Fruit fly (Drosophila melanogaster) S2 (cell line): Measurements from ENCODE around the gene mad2.

Experiments
- CG8478 ChIP-seq: fragments of >200 bp; optimal IDR thresholded peaks from 2 replicates; lab custom pipeline; 2018
- CTCF ChIP-seq, 2 experiments: fragments of >200 bp; optimal IDR thresholded peaks; 2 replicates each; lab custom pipeline; 2018

Gene mad2

dm6 chr3L:5809201-5809584 lies 3.7 kb downstream of the mad2 start:
- no peak for TF ChIP-seq CTCF (optimal IDR thresholded peaks at IDR 0.05; lab: Kevin White, UChicago)
- no peak for TF ChIP-seq CG8478 (lab: Kevin White, UChicago)

dm6 chr3L:5808540-5809200 lies 4.2 kb downstream of the mad2 start:
- TF ChIP-seq CG8478 (lab: Kevin White, UChicago) (no peak), CTCF (optimal IDR thresholded peaks at IDR 0.05; lab: Kevin White, UChicago) (no peak)

dm6 chr3L:5808101-5808433 lies 4.8 kb downstream of the mad2 start:
- no peak for TF ChIP-seq CTCF (optimal IDR thresholded peaks at IDR 0.05; lab: Kevin White, UChicago)
- no peak for TF ChIP-seq CG8478 (lab: Kevin White, UChicago)

dm6 chr3L:5807370-5808100 lies 5.4 kb downstream of the mad2 start:
- TF ChIP-seq CTCF (optimal IDR thresholded peaks at IDR 0.05; lab: Kevin White, UChicago) (no peak), CG8478 (lab: Kevin White, UChicago) (no peak)

- no peak for TF ChIP-seq CG8478 (lab: Kevin White, UChicago)
- TF ChIP-seq CTCF (optimal IDR thresholded peaks at IDR 0.05; lab: Kevin White, UChicago) = no peak
Measured at dm6 chr3L:5802733-5803132, 10.2 kb downstream of the mad2 start, which contains the start of gene CG42272. Gene CG42272, plus strand, starts transcription at chr3L:5803033.

- no peak for TF ChIP-seq CTCF (optimal IDR thresholded peaks at IDR 0.05; lab: Kevin White, UChicago)
- no peak for TF ChIP-seq CG8478 (lab: Kevin White, UChicago)
Measured at dm6 chr3L:5802063-5802531, 10.8 kb downstream of the mad2 start.

- TF ChIP-seq CG8478 (lab: Kevin White, UChicago) (no peak), CTCF (optimal IDR thresholded peaks at IDR 0.05; lab: Kevin White, UChicago) (no peak)
Measured at dm6 chr3L:5797274-5797673, 15.6 kb downstream of the mad2 start.

dm6 chr3L:5796493-5796998 lies 16.3 kb downstream of the mad2 start, which contains the start of gene Tektin-C:
Gene Tektin-C, minus strand, starts transcription at chr3L:5796543.
- TF ChIP-seq CG8478 (lab: Kevin White, UChicago) = no peak
- no peak for TF ChIP-seq CTCF (optimal IDR thresholded peaks at IDR 0.05; lab: Kevin White, UChicago)

- TF ChIP-seq CTCF (optimal IDR thresholded peaks at IDR 0.05; lab: Kevin White, UChicago) (peak in 1 of 2 experiments; percentile 16), CG8478 (lab: Kevin White, UChicago) (no peak)
Measured at dm6 chr3L:5793967-5794366, 18.9 kb downstream of the mad2 start, which contains the start of gene Bre1. Gene Bre1, minus strand, starts transcription at chr3L:5794192.

- no peak for TF ChIP-seq CTCF (optimal IDR thresholded peaks at IDR 0.05; lab: Kevin White, UChicago)
- no peak for TF ChIP-seq CG8478 (lab: Kevin White, UChicago)
Measured at dm6 chr3L:5789663-5790062, 23.2 kb downstream of the mad2 start.

- no peak for TF ChIP-seq CTCF (optimal IDR thresholded peaks at IDR 0.05; lab: Kevin White, UChicago)
- TF ChIP-seq CG8478 (lab: Kevin White, UChicago) = no peak
Measured at dm6 chr3L:5788823-5789222, 24.1 kb downstream of the mad2 start.

dm6 chr3L:5787476-5787875 lies 25.4 kb downstream of the mad2 start:
- TF ChIP-seq CG8478 (lab: Kevin White, UChicago) (no peak), CTCF (optimal IDR thresholded peaks at IDR 0.05; lab: Kevin White, UChicago) (no peak)

dm6 chr3L:5786604-5787003 lies 26.3 kb downstream of the mad2 start, which contains the start of gene Cralbp:
Gene Cralbp, minus strand, starts transcription at chr3L:5786718.
- TF ChIP-seq CTCF (optimal IDR thresholded peaks at IDR 0.05; lab: Kevin White, UChicago) = no peak
- no peak for TF ChIP-seq CG8478 (lab: Kevin White, UChicago)

dm6 chr3L:5785237-5786062 lies 27.4 kb downstream of the mad2 start:
- TF ChIP-seq CG8478 (lab: Kevin White, UChicago) (no peak), CTCF (optimal IDR thresholded peaks at IDR 0.05; lab: Kevin White, UChicago) (no peak)
